Worm (Caenorhabditis elegans) whole organism, young adult: Measurements from ENCODE around the gene W02D7.6.

ENCODE experiments used
- B0035.1 ChIP-seq: sonication (generic microtip); optimal IDR thresholded peaks from 2 replicates; lab custom pipeline; 2016; ENCODE audit warnings: missing genetic modification characterization, mild to moderate bottlenecking, missing compliant biosample characterization, missing genotype, missing genetic modification reagents
- B0261.1 ChIP-seq: sonication (generic microtip); optimal IDR thresholded peaks from 2 replicates; lab custom pipeline; 2016; ENCODE audit warnings: mild to moderate bottlenecking, missing genetic modification characterization, moderate library complexity, missing compliant biosample characterization
- F57C9.4 ChIP-seq: sonication (generic microtip); optimal IDR thresholded peaks from 2 replicates; lab custom pipeline; 2017; ENCODE audit warnings: mild to moderate bottlenecking, missing genetic modification characterization, missing compliant biosample characterization
- K11D2.4 ChIP-seq: fragments of 200-800 bp; sonication (Bioruptor generic); IDR thresholded peaks from 2 replicates; pipeline ENCODE4 v1.3.6; 2022; ENCODE audit warnings: missing genetic modification reagents, missing genetic modification characterization, missing compliant biosample characterization
- Y67H2A.10 ChIP-seq: fragments of 200-800 bp; sonication (Bioruptor generic); conservative IDR thresholded peaks from 2 replicates; pipeline ENCODE4 v1.3.6; 2022; ENCODE audit warnings: missing genetic modification reagents, missing genetic modification characterization, missing compliant biosample characterization
- akir-1 ChIP-seq: fragments of 200-800 bp; sonication (Bioruptor generic); optimal IDR thresholded peaks from 2 replicates; lab custom pipeline; 2018; ENCODE audit warnings: mild to moderate bottlenecking, missing genetic modification characterization, moderate library complexity, missing compliant biosample characterization
- aptf-2 ChIP-seq: fragments of 200-800 bp; sonication (Bioruptor generic); conservative IDR thresholded peaks from 2 replicates; pipeline ENCODE4 v1.3.6; 2022; ENCODE audit warnings: missing genetic modification reagents, missing genetic modification characterization, missing compliant biosample characterization
- aptf-3 ChIP-seq: fragments of 200-800 bp; sonication (Bioruptor generic); IDR thresholded peaks from 2 replicates; pipeline ENCODE4 v1.3.6; 2022; ENCODE audit warnings: missing genetic modification characterization, missing compliant biosample characterization
- atf-7 ChIP-seq: sonication (generic microtip); optimal IDR thresholded peaks from 2 replicates; lab custom pipeline; 2017; ENCODE audit warnings: mild to moderate bottlenecking, missing genetic modification characterization, missing compliant biosample characterization
- attf-6 ChIP-seq: fragments of 200-800 bp; sonication (Bioruptor generic); IDR thresholded peaks from 2 replicates; pipeline ENCODE4 v1.3.6; 2022; ENCODE audit warnings: missing genetic modification reagents, missing genetic modification characterization, missing compliant biosample characterization
- ccch-3 ChIP-seq: fragments of 200-800 bp; sonication (Bioruptor generic); optimal IDR thresholded peaks from 2 replicates; lab custom pipeline; 2018; ENCODE audit warnings: mild to moderate bottlenecking, missing genetic modification characterization, missing compliant biosample characterization
- cebp-1 ChIP-seq, 2 experiments: fragments of 200-800 bp in 1 of 2; sonication (Bioruptor generic) in 1 of 2; sonication (generic microtip) in 1 of 2; IDR thresholded peaks in 1 of 2; optimal IDR thresholded peaks in 1 of 2; 2 replicates each; pipeline versions ENCODE4 v1.3.6 to Lab custom; 2017 to 2022; ENCODE audit warnings: missing compliant biosample characterization in 2 of 2, missing genetic modification characterization in 2 of 2, mild to moderate bottlenecking in 1 of 2, missing genetic modification reagents in 1 of 2, moderate library complexity in 1 of 2
- cebp-2 ChIP-seq: fragments of 200-800 bp; sonication (Bioruptor generic); IDR thresholded peaks from 2 replicates; pipeline ENCODE4 v1.3.6; 2022; ENCODE audit warnings: missing genetic modification characterization, missing compliant biosample characterization
- ceh-100 ChIP-seq: fragments of 200-800 bp; sonication (Bioruptor generic); IDR thresholded peaks from 2 replicates; pipeline ENCODE4 v1.3.6; 2022; ENCODE audit warnings: missing genetic modification reagents, missing genetic modification characterization, missing compliant biosample characterization
- ceh-40 ChIP-seq: fragments of 200-800 bp; sonication (Bioruptor generic); IDR thresholded peaks from 2 replicates; pipeline ENCODE4 v1.3.6; 2022; ENCODE audit warnings: missing genetic modification characterization, missing compliant biosample characterization
- die-1 ChIP-seq: sonication (generic microtip); optimal IDR thresholded peaks from 2 replicates; lab custom pipeline; 2016; ENCODE audit warnings: missing genotype, mild to moderate bottlenecking, missing genetic modification characterization, missing compliant biosample characterization
- dox-1 ChIP-seq: fragments of 200-800 bp; sonication (Bioruptor generic); IDR thresholded peaks from 2 replicates; pipeline ENCODE4 v1.3.6; 2022; ENCODE audit warnings: missing genetic modification reagents, missing genetic modification characterization, missing compliant biosample characterization
- efl-1 ChIP-seq: fragments of 150-350 bp; optimal IDR thresholded peaks from 2 replicates; lab custom pipeline; 2014; ENCODE audit warnings: missing biosample characterization, missing genetic modification reagents, missing genetic modification characterization
- egl-18 ChIP-seq: fragments of 200-800 bp; sonication (Bioruptor generic); IDR thresholded peaks from 2 replicates; pipeline ENCODE4 v1.3.6; 2022; ENCODE audit warnings: missing genetic modification reagents, missing genetic modification characterization, missing compliant biosample characterization
- egl-44 ChIP-seq: fragments of 200-800 bp; sonication (Bioruptor generic); IDR thresholded peaks from 2 replicates; pipeline ENCODE4 v1.3.6; 2022; ENCODE audit warnings: missing genetic modification reagents, missing genetic modification characterization, missing compliant biosample characterization
- egrh-3 ChIP-seq: fragments of 200-800 bp; sonication (Bioruptor generic); IDR thresholded peaks from 2 replicates; pipeline ENCODE4 v1.3.6; 2022; ENCODE audit warnings: missing genetic modification reagents, missing genetic modification characterization, missing compliant biosample characterization
- ekl-4 ChIP-seq: fragments of 200-800 bp; sonication (Bioruptor generic); IDR thresholded peaks from 2 replicates; pipeline ENCODE4 v1.3.6; 2022; ENCODE audit warnings: missing genetic modification reagents, missing genetic modification characterization, missing compliant biosample characterization
- fkh-3 ChIP-seq: sonication (generic microtip); optimal IDR thresholded peaks from 2 replicates; lab custom pipeline; 2016; ENCODE audit warnings: mild to moderate bottlenecking, missing genetic modification characterization, missing compliant biosample characterization
- hlh-12 ChIP-seq: sonication (generic microtip); optimal IDR thresholded peaks from 2 replicates; lab custom pipeline; 2016; ENCODE audit warnings: missing genetic modification characterization, missing compliant biosample characterization
- hlh-26 ChIP-seq: fragments of 200-800 bp; sonication (Bioruptor generic); conservative IDR thresholded peaks from 2 replicates; pipeline ENCODE4 v1.3.6; 2022; ENCODE audit warnings: missing genetic modification reagents, missing genetic modification characterization, missing compliant biosample characterization
- hmg-1.2 ChIP-seq: fragments of 200-800 bp; sonication (Bioruptor generic); IDR thresholded peaks from 2 replicates; pipeline ENCODE4 v1.3.6; 2022; ENCODE audit warnings: missing genetic modification reagents, missing genetic modification characterization, missing compliant biosample characterization
- let-526 ChIP-seq: fragments of 200-800 bp; sonication (Bioruptor generic); IDR thresholded peaks from 2 replicates; pipeline ENCODE4 v1.3.6; 2022; ENCODE audit warnings: missing genetic modification reagents, missing genetic modification characterization, missing compliant biosample characterization
- lin-54 ChIP-seq: fragments of 200-800 bp; sonication (Bioruptor generic); optimal IDR thresholded peaks from 2 replicates; lab custom pipeline; 2018; ENCODE audit warnings: mild to moderate bottlenecking, missing genetic modification characterization, missing compliant biosample characterization
- madf-10 ChIP-seq: sonication (generic microtip); optimal IDR thresholded peaks from 2 replicates; lab custom pipeline; 2016; ENCODE audit warnings: mild to moderate bottlenecking, missing genetic modification characterization, missing compliant biosample characterization
- madf-3 ChIP-seq: fragments of 200-800 bp; sonication (Bioruptor generic); IDR thresholded peaks from 2 replicates; pipeline ENCODE4 v1.3.6; 2022; ENCODE audit warnings: missing genetic modification reagents, missing genetic modification characterization, missing compliant biosample characterization
- madf-6 ChIP-seq: fragments of 200-800 bp; sonication (Bioruptor generic); IDR thresholded peaks from 2 replicates; pipeline ENCODE4 v1.3.6; 2022; ENCODE audit warnings: missing genetic modification reagents, missing genetic modification characterization, missing compliant biosample characterization
- madf-8 ChIP-seq: fragments of 200-800 bp; sonication (Bioruptor generic); conservative IDR thresholded peaks from 2 replicates; pipeline ENCODE4 v1.3.6; 2022; ENCODE audit warnings: missing genetic modification reagents, missing genetic modification characterization, missing compliant biosample characterization
- nfya-1 ChIP-seq: sonication (generic microtip); optimal IDR thresholded peaks from 2 replicates; lab custom pipeline; 2017; ENCODE audit warnings: antibody characterized with exemption, missing compliant biosample characterization, missing genetic modification characterization, borderline replicate concordance; ENCODE audit not compliant: insufficient read depth
- nhr-120 ChIP-seq: fragments of 200-800 bp; sonication (Bioruptor generic); IDR thresholded peaks from 2 replicates; pipeline ENCODE4 v1.3.6; 2022; ENCODE audit warnings: missing genetic modification characterization, missing compliant biosample characterization
- snpc-3.4 ChIP-seq: sonication (generic microtip); optimal IDR thresholded peaks from 2 replicates; lab custom pipeline; 2017; ENCODE audit warnings: missing genetic modification characterization, mild to moderate bottlenecking, missing compliant biosample characterization, antibody characterized with exemption, moderate library complexity, missing genotype, missing genetic modification reagents
- tlf-1 ChIP-seq: fragments of 200-800 bp; sonication (Bioruptor generic); optimal IDR thresholded peaks from 2 replicates; lab custom pipeline; 2018; ENCODE audit warnings: mild to moderate bottlenecking, missing genetic modification characterization, missing compliant biosample characterization
- zfh-2 ChIP-seq: fragments of 200-800 bp; sonication (Bioruptor generic); conservative IDR thresholded peaks from 2 replicates; pipeline ENCODE4 v1.3.6; 2022; ENCODE audit warnings: missing genetic modification reagents, missing genetic modification characterization, missing compliant biosample characterization
- ztf-22 ChIP-seq: fragments of 200-800 bp; sonication (Bioruptor generic); optimal IDR thresholded peaks from 2 replicates; lab custom pipeline; 2018; ENCODE audit warnings: mild to moderate bottlenecking, missing genetic modification characterization, moderate library complexity, missing compliant biosample characterization
- ztf-26 ChIP-seq: sonication (generic microtip); optimal IDR thresholded peaks from 2 replicates; lab custom pipeline; 2017; ENCODE audit warnings: missing genetic modification characterization, missing compliant biosample characterization
- ztf-6 ChIP-seq: fragments of 200-800 bp; sonication (Bioruptor generic); IDR thresholded peaks from 2 replicates; pipeline ENCODE4 v1.3.6; 2022; ENCODE audit warnings: missing genetic modification reagents, missing genetic modification characterization, missing compliant biosample characterization

W02D7.6 gene

ce11 chrV:8329390-8329789, 28.1 kb upstream of the W02D7.6 start (continued):
- TF ChIP-seq ceh-100 (GFP tag; lab: Robert Waterston, UW) = 0 out of 2 replicates have a peak, but pooled peaks have one; percentile 15
- 0 out of 2 replicates have a peak, but pooled peaks have one; percentile 70 for TF ChIP-seq let-526
- 0 out of 2 replicates have a peak, but pooled peaks have one; percentile 63 for TF ChIP-seq egl-18

ce11 chrV:8327080-8327479, 25.8 kb upstream of the W02D7.6 start:
- TF ChIP-seq efl-1 (GFP tag; lab: Kevin White, UChicago) = peak; percentile 14
- peak; percentile 79; the same call in 1 of the 2 replicates for TF ChIP-seq egrh-3
- TF ChIP-seq hmg-1.2 (GFP tag; lab: Robert Waterston, UW) = peak; percentile 60; the same call in 1 of the 2 replicates
- peak; percentile 81 for TF ChIP-seq zfh-2 (GFP tag; lab: Robert Waterston, UW)
- TF ChIP-seq aptf-3 (GFP tag; lab: Robert Waterston, UW) = 0 out of 2 replicates have a peak, but pooled peaks have one; percentile 53
- TF ChIP-seq madf-6 (GFP tag; lab: Robert Waterston, UW) = peak; percentile 72
- no peak for TF ChIP-seq ztf-22
- no peak for TF ChIP-seq fkh-3
- TF ChIP-seq madf-8 = peak; percentile 35; the same call in 1 of the 2 replicates
- no peak for TF ChIP-seq cebp-1 (GFP tag; IDR thresholded peaks at IDR 0.05; lab: Robert Waterston, UW)
- TF ChIP-seq cebp-1 (tag; optimal IDR thresholded peaks at IDR 0.05; lab: Kevin White, UChicago) = no peak

ce11 chrV:8325906-8326305, 24.6 kb upstream of the W02D7.6 start:
- TF ChIP-seq hlh-26 (GFP tag; lab: Robert Waterston, UW) = no peak
- peak; percentile 63 for TF ChIP-seq zfh-2 (GFP tag; lab: Robert Waterston, UW)
- TF ChIP-seq attf-6 (GFP tag; lab: Robert Waterston, UW) = no peak
- no peak for TF ChIP-seq ceh-100 (GFP tag; lab: Robert Waterston, UW)
- no peak for TF ChIP-seq fkh-3
- no peak for TF ChIP-seq akir-1 (GFP tag; lab: Kevin White, UChicago)
- TF ChIP-seq die-1 = no peak
- TF ChIP-seq B0261.1 = no peak

ce11 chrV:8323545-8323944, 22.2 kb upstream of the W02D7.6 start:
- TF ChIP-seq cebp-2 (GFP tag; lab: Robert Waterston, UW) (no peak), lin-54 (GFP tag; lab: Kevin White, UChicago) (no peak), madf-3 (GFP tag; lab: Robert Waterston, UW) (no peak), hlh-12 (tag; lab: Kevin White, UChicago) (no peak), F57C9.4 (tag; lab: Kevin White, UChicago) (no peak), ccch-3 (no peak), atf-7 (tag; lab: Kevin White, UChicago) (no peak), ztf-26 (tag; lab: Kevin White, UChicago) (no peak), ztf-6 (GFP tag; lab: Robert Waterston, UW) (no peak)

ce11 chrV:8318135-8318534, 16.8 kb upstream of the W02D7.6 start, which contains the start of gene clec-219:
clec-219 (plus strand) TSS chrV:8318435.
- TF ChIP-seq K11D2.4 (GFP tag; lab: Robert Waterston, UW) = no peak
- TF ChIP-seq nhr-120 (GFP tag; lab: Robert Waterston, UW) = no peak
- TF ChIP-seq egl-44 (GFP tag; lab: Robert Waterston, UW) = no peak
- TF ChIP-seq nfya-1 (tag; lab: Kevin White, UChicago) = no peak
- TF ChIP-seq tlf-1 (GFP tag; lab: Kevin White, UChicago) = no peak
- TF ChIP-seq B0035.1 = no peak
- TF ChIP-seq fkh-3 = no peak
- no peak for TF ChIP-seq ekl-4 (GFP tag; lab: Robert Waterston, UW)
- no peak for TF ChIP-seq hlh-12 (tag; lab: Kevin White, UChicago)
- no peak for TF ChIP-seq madf-10
- no peak for TF ChIP-seq hlh-26 (GFP tag; lab: Robert Waterston, UW)
- TF ChIP-seq Y67H2A.10 (GFP tag; lab: Robert Waterston, UW) = no peak
- no peak for TF ChIP-seq madf-8
- TF ChIP-seq ceh-40 (GFP tag; lab: Robert Waterston, UW) = no peak
- no peak for TF ChIP-seq dox-1
- TF ChIP-seq egrh-3 = no peak
- no peak for TF ChIP-seq aptf-2
- TF ChIP-seq snpc-3.4 = no peak
